Worm (Caenorhabditis elegans) whole organism, L4/young adult: ENCODE data around the gene Y55D5A.4.

Experiments used
- W03F9.2 ChIP-seq: fragments of 150-350 bp; optimal IDR thresholded peaks from 2 replicates; lab custom pipeline; 2014; ENCODE audit warnings: missing biosample characterization, missing genetic modification characterization
- dao-5 ChIP-seq: sonication (generic microtip); optimal IDR thresholded peaks from 2 replicates; lab custom pipeline; 2016; ENCODE audit warnings: missing genotype, missing genetic modification characterization, moderate library complexity, missing compliant biosample characterization
- him-1 ChIP-seq: sonication (generic microtip); optimal IDR thresholded peaks from 2 replicates; lab custom pipeline; 2016; ENCODE audit warnings: missing genotype, missing genetic modification reagents, missing genetic modification characterization, missing compliant biosample characterization

DNA sequence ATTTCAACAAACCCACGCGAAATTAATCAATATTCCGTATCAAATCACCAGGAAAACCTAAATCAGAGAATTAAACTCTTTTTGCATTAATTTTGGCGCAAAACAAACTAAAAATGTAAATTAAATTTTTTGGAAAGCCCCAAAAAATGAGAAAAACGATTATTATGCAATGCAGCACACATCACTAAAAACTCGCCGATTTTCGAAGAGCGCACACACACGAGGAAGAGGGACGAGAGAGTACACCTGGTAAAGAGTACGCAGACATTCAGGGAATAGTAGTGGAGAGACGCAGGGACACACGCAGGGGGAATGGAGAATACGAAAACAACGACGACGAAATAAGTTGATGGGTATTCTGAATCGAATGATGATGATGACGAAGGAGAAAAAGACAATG lies 46.1 kb upstream of the Y55D5A.4 start:
- TF ChIP-seq W03F9.2 (no peak), dao-5 (no peak), him-1 (tag; lab: Kevin White, UChicago) (no peak)
